Worm (Caenorhabditis elegans) whole organism, L4/young adult: ENCODE data around the gene C24H11.2.

Source experiments
- W03F9.2 ChIP-seq: fragments of 150-350 bp; optimal IDR thresholded peaks from 2 replicates; lab custom pipeline; 2014; ENCODE audit warnings: missing biosample characterization, missing genetic modification characterization
- dao-5 ChIP-seq: sonication (generic microtip); optimal IDR thresholded peaks from 2 replicates; lab custom pipeline; 2016; ENCODE audit warnings: missing genotype, missing genetic modification characterization, moderate library complexity, missing compliant biosample characterization
- him-1 ChIP-seq: sonication (generic microtip); optimal IDR thresholded peaks from 2 replicates; lab custom pipeline; 2016; ENCODE audit warnings: missing genotype, missing genetic modification reagents, missing genetic modification characterization, missing compliant biosample characterization

DNA sequence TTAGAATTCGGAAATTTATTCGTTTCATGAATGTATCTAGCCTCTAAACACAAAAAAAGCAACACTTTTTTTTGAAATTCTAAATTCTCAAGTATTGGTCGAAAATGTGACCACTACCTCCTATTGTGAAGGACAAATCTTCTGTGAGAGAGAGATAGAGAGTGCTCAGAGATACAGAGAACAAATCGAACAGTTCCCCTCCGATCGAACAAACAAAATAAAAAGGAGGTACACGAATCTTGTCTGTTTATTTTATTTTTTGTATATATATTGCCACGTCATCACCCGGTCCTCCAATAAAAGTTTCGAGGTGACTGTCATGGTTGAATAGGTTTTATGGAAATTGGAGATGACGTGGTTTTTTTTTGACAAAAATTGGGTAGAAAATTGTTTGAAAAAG, 51.3 kb downstream of the C24H11.2 start:
- no peak for TF ChIP-seq him-1
- no peak for TF ChIP-seq W03F9.2
- no peak for TF ChIP-seq dao-5 (tag; lab: Kevin White, UChicago)
